Fruit fly (Drosophila melanogaster) whole organism, prepupa: ENCODE results near the gene CG6878.

Experiments used
- Blimp-1 ChIP-seq: fragments of 200-800 bp; sonication (Bioruptor generic); optimal IDR thresholded peaks from 3 replicates; lab custom pipeline; 2017; ENCODE audit warnings: missing biosample characterization, missing genetic modification characterization, mild to moderate bottlenecking, moderate library complexity, missing genetic modification reagents
- CG10631 ChIP-seq: fragments of 200-800 bp; sonication (Bioruptor generic); optimal IDR thresholded peaks from 2 replicates; lab custom pipeline; 2016; ENCODE audit warnings: missing biosample characterization, missing genetic modification characterization
- CG11294 ChIP-seq: fragments of 200-800 bp; sonication (Bioruptor generic); IDR thresholded peaks from 2 replicates; pipeline ENCODE4 v1.3.6; 2022; ENCODE audit warnings: missing biosample characterization, missing genetic modification characterization
- CG11762 ChIP-seq: fragments of 200-800 bp; sonication (Bioruptor generic); optimal IDR thresholded peaks from 3 replicates; lab custom pipeline; 2016; ENCODE audit warnings: missing biosample characterization, missing genetic modification characterization; ENCODE audit not compliant: insufficient read depth
- CG11902 ChIP-seq: fragments of 200-800 bp; sonication (Bioruptor generic); optimal IDR thresholded peaks from 3 replicates; lab custom pipeline; 2016; ENCODE audit warnings: missing biosample characterization, missing genetic modification characterization
- CG1621 ChIP-seq: fragments of 200-800 bp; sonication (Bioruptor generic); optimal IDR thresholded peaks from 3 replicates; lab custom pipeline; 2018; ENCODE audit warnings: missing biosample characterization, mild to moderate bottlenecking, missing genetic modification characterization
- CG16779 ChIP-seq: fragments of 200-800 bp; sonication (Bioruptor generic); optimal IDR thresholded peaks from 3 replicates; lab custom pipeline; 2017; ENCODE audit warnings: missing biosample characterization, mild to moderate bottlenecking, missing genetic modification characterization
- CG31627 ChIP-seq: fragments of 200-800 bp; sonication (Bioruptor generic); optimal IDR thresholded peaks from 3 replicates; lab custom pipeline; 2016; ENCODE audit warnings: missing biosample characterization, missing genetic modification characterization
- CG32006 ChIP-seq: fragments of 200-800 bp; sonication (Bioruptor generic); optimal IDR thresholded peaks from 3 replicates; lab custom pipeline; 2017; ENCODE audit warnings: missing biosample characterization, mild to moderate bottlenecking, missing genetic modification characterization
- CG34406 ChIP-seq: fragments of 200-800 bp; sonication (Bioruptor generic); optimal IDR thresholded peaks from 3 replicates; lab custom pipeline; 2016; ENCODE audit warnings: missing biosample characterization, missing genetic modification characterization
- CG3919 ChIP-seq: fragments of 200-800 bp; sonication (Bioruptor generic); optimal IDR thresholded peaks from 3 replicates; lab custom pipeline; 2016; ENCODE audit warnings: missing biosample characterization, missing genetic modification characterization
- CG4318 ChIP-seq: fragments of 200-800 bp; sonication (Bioruptor generic); optimal IDR thresholded peaks from 3 replicates; lab custom pipeline; 2017; ENCODE audit warnings: missing biosample characterization, mild to moderate bottlenecking, missing genetic modification characterization
- CG6163 ChIP-seq: fragments of 200-800 bp; sonication (Bioruptor generic); IDR thresholded peaks from 3 replicates; pipeline ENCODE4 v1.3.6; 2022; ENCODE audit warnings: missing biosample characterization, missing genetic modification characterization
- CG6792 ChIP-seq: fragments of 200-800 bp; sonication (Bioruptor generic); optimal IDR thresholded peaks from 3 replicates; lab custom pipeline; 2016; ENCODE audit warnings: missing biosample characterization, missing genetic modification characterization
- CG6808 ChIP-seq: fragments of 200-800 bp; sonication (Bioruptor generic); optimal IDR thresholded peaks from 3 replicates; lab custom pipeline; 2017; ENCODE audit warnings: missing biosample characterization, missing genetic modification characterization, mild to moderate bottlenecking, moderate library complexity, missing genetic modification reagents
- CG8119 ChIP-seq: fragments of 200-800 bp; sonication (Bioruptor generic); IDR thresholded peaks from 3 replicates; pipeline ENCODE4 v1.3.6; 2022; ENCODE audit warnings: missing biosample characterization, missing genetic modification characterization
- CG9139 ChIP-seq: fragments of 200-800 bp; sonication (Bioruptor generic); optimal IDR thresholded peaks from 3 replicates; lab custom pipeline; 2017; ENCODE audit warnings: missing biosample characterization, mild to moderate bottlenecking, missing genetic modification characterization
- Eip78C ChIP-seq: fragments of 200-800 bp; sonication (Bioruptor generic); peaks from one replicate; lab custom pipeline; 2016; ENCODE audit warnings: missing biosample characterization, missing genetic modification characterization
- Ets21C ChIP-seq: fragments of 200-800 bp; sonication (Bioruptor generic); optimal IDR thresholded peaks from 3 replicates; lab custom pipeline; 2016; ENCODE audit warnings: missing biosample characterization, missing genetic modification characterization
- Ets96B ChIP-seq: fragments of 200-800 bp; optimal IDR thresholded peaks from 2 replicates; lab custom pipeline; 2019; ENCODE audit warnings: missing biosample characterization, mild to moderate bottlenecking, missing genetic modification characterization, moderate library complexity
- Hr38 ChIP-seq: sonication (Bioruptor generic); optimal IDR thresholded peaks from 2 replicates; lab custom pipeline; 2016; ENCODE audit warnings: missing biosample characterization, missing genetic modification characterization
- Hr39 ChIP-seq: fragments of 200-800 bp; sonication (Bioruptor generic); optimal IDR thresholded peaks from 2 replicates; lab custom pipeline; 2016; ENCODE audit warnings: missing biosample characterization, missing genetic modification characterization
- Hr4 ChIP-seq: fragments of 200-800 bp; sonication (Bioruptor generic); optimal IDR thresholded peaks from 3 replicates; lab custom pipeline; 2016; ENCODE audit warnings: missing biosample characterization, missing genetic modification characterization
- Met ChIP-seq: fragments of 200-800 bp; sonication (Bioruptor generic); optimal IDR thresholded peaks from 3 replicates; lab custom pipeline; 2016; ENCODE audit warnings: missing biosample characterization, missing genetic modification characterization
- OdsH ChIP-seq: fragments of 200-800 bp; sonication (Bioruptor generic); optimal IDR thresholded peaks from 3 replicates; lab custom pipeline; 2016; ENCODE audit warnings: missing biosample characterization, missing genetic modification characterization
- Sox102F ChIP-seq: fragments of 200-800 bp; sonication (Bioruptor generic); optimal IDR thresholded peaks from 2 replicates; lab custom pipeline; 2016; ENCODE audit warnings: missing biosample characterization, mild to moderate bottlenecking, missing genetic modification characterization
- Sox14 ChIP-seq: fragments of 200-800 bp; sonication (Bioruptor generic); optimal IDR thresholded peaks from 3 replicates; lab custom pipeline; 2016; ENCODE audit warnings: missing biosample characterization, missing genetic modification characterization
- Sox15 ChIP-seq: fragments of 200-800 bp; sonication (Bioruptor generic); optimal IDR thresholded peaks from 3 replicates; lab custom pipeline; 2016; ENCODE audit warnings: missing biosample characterization, missing genetic modification characterization
- achi ChIP-seq: fragments of 200-800 bp; sonication (Bioruptor generic); optimal IDR thresholded peaks from 3 replicates; lab custom pipeline; 2016; ENCODE audit warnings: missing biosample characterization, missing genetic modification characterization
- acj6 ChIP-seq: fragments of 200-800 bp; sonication (Bioruptor generic); optimal IDR thresholded peaks from 3 replicates; lab custom pipeline; 2016; ENCODE audit warnings: missing biosample characterization, missing genetic modification characterization
- dac ChIP-seq: fragments of 200-800 bp; sonication (Bioruptor generic); optimal IDR thresholded peaks from 2 replicates; lab custom pipeline; 2017; ENCODE audit warnings: missing biosample characterization, mild to moderate bottlenecking, missing genetic modification characterization
- dsx ChIP-seq: fragments of 200-800 bp; optimal IDR thresholded peaks from 3 replicates; lab custom pipeline; 2019; ENCODE audit warnings: missing biosample characterization, mild to moderate bottlenecking, missing genetic modification characterization, moderate library complexity; ENCODE audit not compliant: poor library complexity, severe bottlenecking
- eg ChIP-seq: fragments of 200-800 bp; sonication (Bioruptor generic); IDR thresholded peaks from 3 replicates; pipeline ENCODE4 v1.3.6; 2022; ENCODE audit warnings: missing biosample characterization, missing genetic modification characterization
- esn ChIP-seq: fragments of 200-800 bp; sonication (Bioruptor generic); optimal IDR thresholded peaks from 2 replicates; lab custom pipeline; 2016; ENCODE audit warnings: missing biosample characterization, mild to moderate bottlenecking, missing genetic modification characterization, moderate library complexity
- fd59A ChIP-seq: fragments of 200-800 bp; sonication (Bioruptor generic); optimal IDR thresholded peaks from 2 replicates; lab custom pipeline; 2017; ENCODE audit warnings: missing biosample characterization, mild to moderate bottlenecking, missing genetic modification characterization, missing genetic modification reagents
- fd85E ChIP-seq: fragments of 200-800 bp; sonication (Bioruptor generic); optimal IDR thresholded peaks from 3 replicates; lab custom pipeline; 2016; ENCODE audit warnings: missing biosample characterization, missing genetic modification characterization
- lz ChIP-seq: fragments of 200-800 bp; sonication (Bioruptor generic); optimal IDR thresholded peaks from 3 replicates; lab custom pipeline; 2016; ENCODE audit warnings: missing biosample characterization, missing genetic modification characterization
- net ChIP-seq: fragments of 200-800 bp; sonication (Bioruptor generic); optimal IDR thresholded peaks from 3 replicates; lab custom pipeline; 2016; ENCODE audit warnings: missing biosample characterization, missing genetic modification characterization
- pdm3 ChIP-seq: fragments of 200-800 bp; sonication (Bioruptor generic); optimal IDR thresholded peaks from 3 replicates; lab custom pipeline; 2016; ENCODE audit warnings: missing biosample characterization, missing genetic modification characterization
- salr ChIP-seq, 2 experiments: fragments of 200-800 bp; sonication (Bioruptor generic); optimal IDR thresholded peaks; 3 replicates each; lab custom pipeline; 2016 to 2018; ENCODE audit warnings: missing biosample characterization in 2 of 2, missing genetic modification characterization in 2 of 2, mild to moderate bottlenecking in 1 of 2
- spab ChIP-seq: fragments of 200-800 bp; sonication (Bioruptor generic); optimal IDR thresholded peaks from 2 replicates; lab custom pipeline; 2017; ENCODE audit warnings: missing biosample characterization, mild to moderate bottlenecking, missing genetic modification characterization, missing genetic modification reagents
- ss ChIP-seq, 2 experiments: fragments of 200-800 bp; sonication (Bioruptor generic); optimal IDR thresholded peaks; 2 replicates in 1 of 2; 3 replicates in 1 of 2; lab custom pipeline; 2017 to 2018; ENCODE audit warnings: mild to moderate bottlenecking in 2 of 2, missing biosample characterization in 2 of 2, missing genetic modification characterization in 2 of 2, moderate library complexity in 1 of 2
- svp ChIP-seq: fragments of 200-800 bp; sonication (Bioruptor generic); peaks from one replicate; lab custom pipeline; 2016; ENCODE audit warnings: missing biosample characterization, missing genetic modification characterization
- topi ChIP-seq: fragments of 200-800 bp; sonication (Bioruptor generic); optimal IDR thresholded peaks from 3 replicates; lab custom pipeline; 2016; ENCODE audit warnings: missing biosample characterization, missing genetic modification characterization

The CG6878 gene

DNA sequence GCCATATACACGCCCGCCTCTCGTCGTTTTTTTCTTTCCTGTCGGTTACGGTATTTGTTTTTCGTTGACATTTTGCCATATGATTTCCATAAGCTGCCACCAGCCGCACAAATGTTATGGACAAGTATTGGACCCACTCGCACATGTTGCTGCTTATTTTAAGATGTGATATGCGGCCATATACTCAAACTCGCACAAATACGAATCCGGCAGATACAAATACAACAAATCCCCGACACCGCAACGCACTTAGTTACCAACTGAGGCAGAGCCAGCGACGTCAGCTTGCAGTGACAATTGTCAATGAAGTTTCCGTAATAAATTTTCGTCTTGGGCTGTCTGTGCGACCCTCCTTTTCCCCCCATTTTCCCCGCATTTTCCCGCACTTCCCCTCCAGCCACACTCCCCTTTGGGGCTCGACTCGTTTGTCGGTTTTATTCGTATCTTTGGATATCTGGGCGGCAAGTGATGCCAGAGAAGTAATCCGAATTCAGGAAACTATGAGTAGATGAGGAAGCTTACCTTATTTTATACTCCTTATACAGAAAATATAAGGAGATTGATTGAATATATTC lies 15.1 kb downstream of the CG6878 start:
- TF ChIP-seq eg (GFP tag; lab: Robert Waterston, UW): peak; percentile 25; the same call in 2 of the 3 replicates
- peak; percentile 1 for TF ChIP-seq CG32006 (GFP tag; lab: Kevin White, UChicago)
- no peak for TF ChIP-seq ss (GFP tag; optimal IDR thresholded peaks at IDR 0.05; lab: Kevin White, UChicago)
- TF ChIP-seq CG6163 (GFP tag; lab: Robert Waterston, UW): 0 out of 3 replicates have a peak, but pooled peaks have one; percentile 19
- peak; percentile 15 for TF ChIP-seq svp (GFP tag; lab: Kevin White, UChicago)
- peak in 1 of 2 experiments; percentile 3 for TF ChIP-seq salr (GFP tag; optimal IDR thresholded peaks at IDR 0.05; lab: Kevin White, UChicago)

DNA sequence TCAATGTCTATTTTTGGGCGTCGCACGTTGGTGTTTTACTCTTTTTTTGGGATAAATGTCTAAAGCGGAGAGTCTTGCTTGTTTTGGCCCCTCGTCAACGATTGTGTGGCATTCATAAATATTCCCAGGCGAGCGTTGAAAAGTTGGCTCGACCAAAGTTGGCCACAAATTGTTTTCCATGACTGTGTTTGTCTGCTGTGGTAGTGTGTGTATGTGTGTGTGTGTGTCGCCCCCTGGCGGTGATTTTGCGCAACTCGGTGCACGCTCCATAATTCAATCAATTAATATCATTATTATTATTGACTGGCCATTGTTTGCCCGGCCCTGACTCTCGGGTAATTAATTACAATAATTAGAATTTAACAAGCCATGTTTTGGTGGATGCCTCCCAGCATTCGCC lies 17.0 kb downstream of the CG6878 start:
- no peak for TF ChIP-seq eg (GFP tag; lab: Robert Waterston, UW)
- peak; percentile 38 for TF ChIP-seq Eip78C (GFP tag; lab: Kevin White, UChicago)
- TF ChIP-seq pdm3: no peak
- no peak for TF ChIP-seq Sox102F (GFP tag; lab: Kevin White, UChicago)
- TF ChIP-seq esn (GFP tag; lab: Kevin White, UChicago): no peak
- no peak for TF ChIP-seq CG11762
- no peak for TF ChIP-seq CG34406 (GFP tag; lab: Kevin White, UChicago)
- TF ChIP-seq Met (GFP tag; lab: Kevin White, UChicago): no peak
- TF ChIP-seq Blimp-1 (GFP tag; lab: Kevin White, UChicago): no peak
- TF ChIP-seq CG32006 (GFP tag; lab: Kevin White, UChicago): peak; percentile 15
- TF ChIP-seq CG11294 (GFP tag; lab: Robert Waterston, UW): no peak
- no peak for TF ChIP-seq net (GFP tag; lab: Kevin White, UChicago)
- TF ChIP-seq CG6808: no peak
- TF ChIP-seq topi (GFP tag; lab: Kevin White, UChicago): no peak
- TF ChIP-seq Hr38: no peak
- peak; percentile 27 for TF ChIP-seq svp (GFP tag; lab: Kevin White, UChicago)
- TF ChIP-seq, all 60 proteins: peak for 3

DNA sequence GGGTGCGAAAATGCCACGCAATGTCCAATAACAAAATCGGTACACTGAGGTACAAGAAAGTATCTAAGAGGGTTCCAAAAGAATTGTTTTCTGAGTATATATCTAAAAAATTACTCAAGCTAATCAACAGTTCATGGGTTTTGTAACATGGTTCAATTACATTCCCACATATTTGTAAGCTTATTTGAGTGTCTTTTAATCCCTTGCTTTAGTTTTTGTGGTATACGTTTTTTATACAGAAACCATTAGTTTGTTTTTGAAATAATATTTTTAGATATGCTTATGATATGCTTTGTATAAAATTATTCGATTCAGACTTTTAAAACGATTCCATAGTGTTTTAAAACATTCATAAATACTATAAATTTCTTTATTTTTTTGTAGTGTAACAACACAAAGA lies 19.2 kb downstream of the CG6878 start:
- TF ChIP-seq CG6808 (peak; percentile 42), fd59A (GFP tag; lab: Kevin White, UChicago) (peak; percentile 27), Sox14 (GFP tag; lab: Kevin White, UChicago) (peak; percentile 67), CG6792 (GFP tag; lab: Kevin White, UChicago) (peak; percentile 24), ss (GFP tag; optimal IDR thresholded peaks at IDR 0.05; lab: Kevin White, UChicago) (peak; percentile 2 to 7), CG4318 (GFP tag; lab: Kevin White, UChicago) (peak; percentile 18), Met (GFP tag; lab: Kevin White, UChicago) (peak; percentile 74), CG16779 (tag; lab: Kevin White, UChicago) (peak; percentile 6), eg (GFP tag; lab: Robert Waterston, UW) (no peak), pdm3 (peak; percentile 52), CG10631 (GFP tag; lab: Kevin White, UChicago) (peak; percentile 72), Sox15 (GFP tag; lab: Kevin White, UChicago) (no peak), CG1621 (no peak), OdsH (GFP tag; lab: Kevin White, UChicago) (peak; percentile 58), CG9139 (GFP tag; lab: Kevin White, UChicago) (no peak), Hr4 (GFP tag; lab: Kevin White, UChicago) (no peak), CG32006 (GFP tag; lab: Kevin White, UChicago) (peak; percentile 21), CG34406 (GFP tag; lab: Kevin White, UChicago) (peak; percentile 34), CG8119 (no peak), CG3919 (peak; percentile 50), dac (no peak), spab (GFP tag; lab: Kevin White, UChicago) (peak; percentile 62), dsx (GFP tag; lab: Kevin White, UChicago) (peak; percentile 42), CG6163 (GFP tag; lab: Robert Waterston, UW) (no peak), achi (GFP tag; lab: Kevin White, UChicago) (peak; percentile 30), fd85E (GFP tag; lab: Kevin White, UChicago) (no peak), topi (GFP tag; lab: Kevin White, UChicago) (peak; percentile 59), CG11294 (GFP tag; lab: Robert Waterston, UW) (no peak), Ets21C (GFP tag; lab: Kevin White, UChicago) (peak; percentile 40), acj6 (GFP tag; lab: Kevin White, UChicago) (peak; percentile 50), CG11902 (no peak), esn (GFP tag; lab: Kevin White, UChicago) (peak; percentile 77), Hr39 (GFP tag; lab: Kevin White, UChicago) (peak; percentile 38), net (GFP tag; lab: Kevin White, UChicago) (peak; percentile 23), svp (GFP tag; lab: Kevin White, UChicago) (peak; percentile 85), CG31627 (GFP tag; lab: Kevin White, UChicago) (peak; percentile 52), lz (GFP tag; lab: Kevin White, UChicago) (peak; percentile 58), Ets96B (tag; lab: Kevin White, UChicago) (peak; percentile 66)
